Worm (Caenorhabditis elegans): ENCODE measurements around the gene C04E6.5.

The C04E6.5 gene

ce11 chrV:5921761-5922160, 19.8 kb downstream of the C04E6.5 start:
- TF ChIP-seq zip-5 (tag; optimal IDR thresholded peaks at IDR 0.05) = no peak

ce11 chrV:5922236-5922635, 20.3 kb downstream of the C04E6.5 start, which contains the start of gene srsx-18:
Gene srsx-18 (plus strand): TSS chrV:5922536.
- no peak for TF ChIP-seq sdc-2 (tag; optimal IDR thresholded peaks at IDR 0.05)

DNA sequence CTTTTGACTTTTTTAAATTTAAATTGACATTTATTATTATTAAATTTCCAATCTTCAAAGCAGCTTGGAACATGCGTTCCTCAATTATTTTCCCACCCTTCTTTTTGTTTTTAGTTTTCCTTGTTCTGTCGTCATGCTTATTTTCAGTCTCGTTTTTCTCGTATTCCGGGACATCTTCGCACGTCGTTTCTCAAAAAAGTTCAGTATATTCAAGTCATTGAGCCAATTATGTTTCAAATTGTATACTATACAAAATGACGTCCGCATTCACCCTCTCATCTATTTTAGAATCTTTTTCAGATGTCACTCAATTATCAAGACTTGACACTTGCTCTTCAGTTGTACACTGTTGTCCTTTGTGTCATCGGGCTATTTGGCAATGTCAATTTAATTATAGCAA, 25.4 kb downstream of the C04E6.5 start, which contains the start of gene srsx-17:
Gene srsx-17, plus strand, starts transcription at position 301 of the 400 bp plus-strand sequence.
- TF ChIP-seq hlh-13 (GFP tag; optimal IDR thresholded peaks at IDR 0.05) = no peak
- TF ChIP-seq madf-2 (tag; optimal IDR thresholded peaks at IDR 0.05) = no peak
- TF ChIP-seq unc-86 (tag; optimal IDR thresholded peaks at IDR 0.05) = no peak
- no peak for TF ChIP-seq pax-1 (tag; optimal IDR thresholded peaks at IDR 0.05)
- TF ChIP-seq tbx-2 (tag; optimal IDR thresholded peaks at IDR 0.05) = no peak
- TF ChIP-seq ttx-3 (tag; optimal IDR thresholded peaks at IDR 0.05) = no peak
- TF ChIP-seq K02D7.2 (tag; optimal IDR thresholded peaks at IDR 0.05) = no peak
- no peak for TF ChIP-seq gmeb-2 (tag; optimal IDR thresholded peaks at IDR 0.05)
- TF ChIP-seq pag-3 (tag; optimal IDR thresholded peaks at IDR 0.05; ENCODE audit: borderline replicate concordance) = no peak
- no peak for TF ChIP-seq eyg-1 (tag; optimal IDR thresholded peaks at IDR 0.05)
- no peak for TF ChIP-seq npax-4 (tag; optimal IDR thresholded peaks at IDR 0.05)
- no peak for TF ChIP-seq zip-5 (tag; optimal IDR thresholded peaks at IDR 0.05)
- no peak for TF ChIP-seq hlh-8 (tag; optimal IDR thresholded peaks at IDR 0.05)
- TF ChIP-seq ceh-31 (tag; optimal IDR thresholded peaks at IDR 0.05) = no peak
- TF ChIP-seq ceh-9 (tag; optimal IDR thresholded peaks at IDR 0.05) = no peak
- TF ChIP-seq odd-2 (tag; optimal IDR thresholded peaks at IDR 0.05) = no peak
- no peak for TF ChIP-seq elt-2 (tag; optimal IDR thresholded peaks at IDR 0.05)
- no peak for TF ChIP-seq Y22D7AL.16 (tag; optimal IDR thresholded peaks at IDR 0.05)
- TF ChIP-seq C38D4.7 (GFP tag; optimal IDR thresholded peaks at IDR 0.05) = no peak
- TF ChIP-seq lim-6 (tag; optimal IDR thresholded peaks at IDR 0.05) = no peak

DNA sequence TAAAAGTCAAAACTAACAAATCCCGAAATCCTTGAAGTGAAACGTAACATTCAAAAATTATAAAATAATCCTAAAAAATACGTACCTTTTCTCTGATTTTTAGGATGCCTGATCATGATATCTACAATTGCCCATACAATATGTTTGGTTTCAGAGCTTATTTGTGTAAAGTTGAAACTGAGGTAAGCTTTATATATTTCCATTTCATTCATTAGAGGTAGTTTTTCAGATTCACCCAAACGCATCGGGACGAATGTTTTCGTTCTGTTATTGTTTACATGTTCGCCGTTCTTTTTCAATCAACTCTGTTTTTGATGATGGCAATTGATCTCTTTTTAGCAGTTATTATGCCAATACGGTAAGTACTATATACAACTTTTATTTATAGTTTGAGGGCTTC, 26.1 kb downstream of the C04E6.5 start:
- no peak for TF ChIP-seq C08G9.2 (tag; optimal IDR thresholded peaks at IDR 0.05)
- TF ChIP-seq sox-2 (GFP tag; IDR thresholded peaks at IDR 0.05) = no peak
- TF ChIP-seq ceh-45 (GFP tag; IDR thresholded peaks at IDR 0.05) = no peak
- no peak for TF ChIP-seq odd-2 (tag; optimal IDR thresholded peaks at IDR 0.05)
- TF ChIP-seq ceh-19 (GFP tag; optimal IDR thresholded peaks at IDR 0.05) = no peak
- no peak for TF ChIP-seq che-1 (tag; optimal IDR thresholded peaks at IDR 0.05)
- no peak for TF ChIP-seq dve-1 (tag; optimal IDR thresholded peaks at IDR 0.05)
- TF ChIP-seq fkh-10 (GFP tag; optimal IDR thresholded peaks at IDR 0.05) = no peak
- TF ChIP-seq mec-3 (tag; optimal IDR thresholded peaks at IDR 0.05; ENCODE audit: borderline replicate concordance) = no peak
- no peak for TF ChIP-seq tbx-7 (tag; optimal IDR thresholded peaks at IDR 0.05)
- no peak for TF ChIP-seq dmd-4 (tag; optimal IDR thresholded peaks at IDR 0.05; ENCODE audit: borderline replicate concordance)
- no peak for TF ChIP-seq pax-1 (tag; optimal IDR thresholded peaks at IDR 0.05)
- TF ChIP-seq ahr-1 (tag; optimal IDR thresholded peaks at IDR 0.05) = no peak

- TF ChIP-seq elt-2 (tag; optimal IDR thresholded peaks at IDR 0.05) = peak; percentile 55
- no peak for TF ChIP-seq pha-2 (tag; optimal IDR thresholded peaks at IDR 0.05)
Measured at ce11 chrV:5930588-5930987, 28.7 kb downstream of the C04E6.5 start, which contains the start of gene galt-1. Gene galt-1 (plus strand): TSS chrV:5930905.

DNA sequence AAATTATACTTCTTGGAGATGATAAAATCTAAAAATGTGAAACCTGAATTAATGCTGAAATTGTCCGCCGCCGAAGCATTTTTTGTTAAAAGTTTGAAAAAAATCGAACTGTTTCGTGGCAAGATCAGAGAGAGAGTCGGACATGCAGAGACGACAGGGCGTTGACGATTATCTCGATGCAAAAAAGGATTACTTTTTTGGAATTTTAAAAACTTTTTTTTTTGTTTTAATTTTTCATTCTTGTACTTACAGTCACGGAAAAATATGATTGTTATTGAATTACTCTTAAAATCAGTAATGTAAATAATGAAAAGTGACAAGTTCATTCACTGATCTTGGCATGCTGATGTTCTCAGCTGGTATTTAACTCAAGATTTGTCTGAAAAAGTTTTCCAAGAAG, 34.8 kb downstream of the C04E6.5 start, which contains the start of the genes M03F8.5 and M03F8.7:
Gene M03F8.5, minus strand, starts transcription at position 101 of the 400 bp plus-strand sequence.
Gene M03F8.7, plus strand, starts transcription at position 249 of the 400 bp plus-strand sequence.
- TF ChIP-seq ceh-19 (GFP tag; optimal IDR thresholded peaks at IDR 0.05) (no peak), Y22D7AL.16 (tag; optimal IDR thresholded peaks at IDR 0.05) (no peak), tbx-7 (tag; optimal IDR thresholded peaks at IDR 0.05) (no peak), hlh-6 (tag; optimal IDR thresholded peaks at IDR 0.05) (no peak), pqm-1 (tag; optimal IDR thresholded peaks at IDR 0.05) (no peak), che-1 (tag; optimal IDR thresholded peaks at IDR 0.05) (no peak), lim-6 (tag; optimal IDR thresholded peaks at IDR 0.05) (no peak), pax-1 (tag; optimal IDR thresholded peaks at IDR 0.05) (no peak), ama-1 (optimal IDR thresholded peaks at IDR 0.05) (no peak), sdc-2 (tag; optimal IDR thresholded peaks at IDR 0.05) (no peak), nhr-232 (tag; optimal IDR thresholded peaks at IDR 0.05) (no peak), ztf-16 (tag; optimal IDR thresholded peaks at IDR 0.05) (no peak), eyg-1 (tag; optimal IDR thresholded peaks at IDR 0.05) (no peak)
